Fruit fly (Drosophila melanogaster) whole organism, prepupa: ENCODE results near the gene CG32588.

Experiments
- CG32006 ChIP-seq: fragments of 200-800 bp; sonication (Bioruptor generic); optimal IDR thresholded peaks from 3 replicates; lab custom pipeline; 2017; ENCODE audit warnings: missing biosample characterization, mild to moderate bottlenecking, missing genetic modification characterization
- Ets21C ChIP-seq: fragments of 200-800 bp; sonication (Bioruptor generic); optimal IDR thresholded peaks from 3 replicates; lab custom pipeline; 2016; ENCODE audit warnings: missing biosample characterization, missing genetic modification characterization
- Sox102F ChIP-seq: fragments of 200-800 bp; sonication (Bioruptor generic); optimal IDR thresholded peaks from 2 replicates; lab custom pipeline; 2016; ENCODE audit warnings: missing biosample characterization, mild to moderate bottlenecking, missing genetic modification characterization
- fd59A ChIP-seq: fragments of 200-800 bp; sonication (Bioruptor generic); optimal IDR thresholded peaks from 2 replicates; lab custom pipeline; 2017; ENCODE audit warnings: missing biosample characterization, mild to moderate bottlenecking, missing genetic modification characterization, missing genetic modification reagents

dm6 chrX:15235252-15235651 lies 28.8 kb upstream of the CG32588 start:
- TF ChIP-seq Ets21C (GFP tag; lab: Kevin White, UChicago) (no peak), Sox102F (GFP tag; lab: Kevin White, UChicago) (no peak), fd59A (GFP tag; lab: Kevin White, UChicago) (no peak), CG32006 (GFP tag; lab: Kevin White, UChicago) (no peak)
